Fruit fly (Drosophila melanogaster): Measurements from ENCODE around the gene pira.

pira gene

DNA sequence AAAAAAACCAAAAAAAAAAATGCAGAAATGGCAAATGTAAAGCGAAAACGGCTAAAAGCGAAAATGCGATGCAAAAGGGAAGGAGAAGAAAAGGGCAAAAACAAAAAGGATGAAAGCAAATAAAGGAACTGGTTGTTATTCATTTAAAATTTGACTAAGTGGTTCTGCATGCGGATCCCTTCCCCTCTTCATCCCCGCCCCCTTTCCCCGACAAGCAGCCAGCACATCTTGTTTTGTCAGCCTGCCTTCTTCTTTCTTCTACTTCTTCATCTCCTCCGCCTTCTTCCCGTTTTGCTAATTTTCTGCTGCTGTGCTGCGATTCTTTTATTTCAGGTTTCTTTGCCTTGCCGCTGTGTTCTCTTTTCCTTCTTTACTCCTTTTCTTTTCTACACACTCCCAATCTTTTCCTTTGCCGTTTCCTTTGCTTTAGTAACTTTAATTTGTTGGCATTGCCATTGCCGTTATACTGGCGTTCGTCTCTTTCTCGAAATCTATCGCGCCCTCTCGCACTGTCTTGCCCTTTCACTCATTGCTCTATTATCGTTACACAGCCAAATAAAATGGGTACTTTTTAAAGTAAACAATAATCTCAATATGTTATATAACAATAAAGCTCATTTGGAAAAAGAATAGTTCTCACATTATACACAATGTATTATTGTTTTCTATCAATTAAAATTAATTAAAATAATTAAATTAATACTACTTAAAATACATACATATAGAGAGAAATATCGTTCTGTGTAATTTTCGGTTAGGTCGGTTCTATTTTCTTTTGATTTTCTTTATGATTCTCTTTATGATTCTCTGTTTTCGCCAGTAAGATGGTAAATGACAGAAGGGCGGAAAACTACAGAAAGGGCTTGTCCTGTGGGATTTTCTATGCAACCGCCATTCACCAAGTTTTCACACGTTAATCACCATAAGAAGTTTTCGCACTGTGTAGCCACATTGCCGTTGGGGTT lies 15.4 kb downstream of the pira start (continued):
- TF ChIP-seq br (optimal IDR thresholded peaks at IDR 0.05) (no peak), CG10147 (GFP tag; optimal IDR thresholded peaks at IDR 0.05) (peak; percentile 10), Tbp (GFP tag; optimal IDR thresholded peaks at IDR 0.05) (no peak), Hmr (GFP tag; optimal IDR thresholded peaks at IDR 0.05) (peak; percentile 63), Doc2 (GFP tag; IDR thresholded peaks at IDR 0.05) (no peak), ab (GFP tag; optimal IDR thresholded peaks at IDR 0.05) (no peak), zfh1 (GFP tag; IDR thresholded peaks at IDR 0.05) (0 out of 3 replicates have a peak, but pooled peaks have one; percentile 13), CG1792 (GFP tag; optimal IDR thresholded peaks at IDR 0.05) (no peak), CG42726 (GFP tag; IDR thresholded peaks at IDR 0.05; ENCODE audit: partially characterized antibody) (no peak), CG10209 (GFP tag; optimal IDR thresholded peaks at IDR 0.05) (peak; percentile 55), CG14050 (GFP tag; IDR thresholded peaks at IDR 0.05) (no peak), dm (GFP tag; optimal IDR thresholded peaks at IDR 0.05) (no peak), scrt (GFP tag; optimal IDR thresholded peaks at IDR 0.05) (peak; percentile 4), Bdp1 (GFP tag; optimal IDR thresholded peaks at IDR 0.05) (no peak), CG17385 (GFP tag; optimal IDR thresholded peaks at IDR 0.05) (peak; percentile 32), jing (GFP tag; optimal IDR thresholded peaks at IDR 0.05) (no peak), Dip2 (GFP tag; IDR thresholded peaks at IDR 0.05) (no peak), CG11560 (tag; IDR thresholded peaks at IDR 0.05) (no peak), sob (GFP tag; IDR thresholded peaks at IDR 0.05) (no peak), Opbp (GFP tag; IDR thresholded peaks at IDR 0.05; ENCODE audit: partially characterized antibody) (no peak), CG9876 (GFP tag; optimal IDR thresholded peaks at IDR 0.05) (no peak), da (GFP tag; optimal IDR thresholded peaks at IDR 0.05) (no peak), CG6254 (GFP tag; optimal IDR thresholded peaks at IDR 0.05) (peak; percentile 14), Elba2 (GFP tag; optimal IDR thresholded peaks at IDR 0.05) (no peak), CG2199 (GFP tag; IDR thresholded peaks at IDR 0.05) (no peak), Deaf1 (tag; optimal IDR thresholded peaks at IDR 0.05) (peak; percentile 39), CG14441 (GFP tag; IDR thresholded peaks at IDR 0.05) (no peak), psq (GFP tag; optimal IDR thresholded peaks at IDR 0.05) (no peak), fu2 (GFP tag; optimal IDR thresholded peaks at IDR 0.05) (no peak), CG7928 (GFP tag; optimal IDR thresholded peaks at IDR 0.05) (no peak), Dll (GFP tag; IDR thresholded peaks at IDR 0.05; ENCODE audit: partially characterized antibody) (no peak), Atf6 (GFP tag; IDR thresholded peaks at IDR 0.05) (no peak), Max (GFP tag; optimal IDR thresholded peaks at IDR 0.05) (no peak), CG4854 (GFP tag; optimal IDR thresholded peaks at IDR 0.05) (no peak), MESR4 (GFP tag; optimal IDR thresholded peaks at IDR 0.05) (no peak), stwl (tag; optimal IDR thresholded peaks at IDR 0.05) (peak; percentile 17), fd64A (GFP tag; optimal IDR thresholded peaks at IDR 0.05) (no peak), ci (GFP tag; IDR thresholded peaks at IDR 0.05) (no peak), Camta (GFP tag; optimal IDR thresholded peaks at IDR 0.05) (no peak), CG4707 (GFP tag; optimal IDR thresholded peaks at IDR 0.05) (no peak), lola (GFP tag; optimal IDR thresholded peaks at IDR 0.05) (peak in 1 of 3 experiments; percentile 82), repo (GFP tag; optimal IDR thresholded peaks at IDR 0.05) (no peak), bcd (GFP tag; optimal IDR thresholded peaks at IDR 0.05) (peak; percentile 35), dysf (GFP tag; IDR thresholded peaks at IDR 0.05) (peak; percentile 57; the same call in 1 of the 3 replicates), Lpt (GFP tag; optimal IDR thresholded peaks at IDR 0.05) (no peak), nmo (GFP tag; optimal IDR thresholded peaks at IDR 0.05) (peak; percentile 86), HLH3B (GFP tag; IDR thresholded peaks at IDR 0.05) (peak; percentile 44; the same call in 1 of the 2 replicates), CG4820 (GFP tag; optimal IDR thresholded peaks at IDR 0.05) (no peak), corto (GFP tag; optimal IDR thresholded peaks at IDR 0.05) (no peak), E2f2 (GFP tag; IDR thresholded peaks at IDR 0.05) (no peak)

Data from whole organism, embryonic.